Fruit fly (Drosophila melanogaster): ENCODE measurements around the gene CG4995.

dm6 chr2L:10341405-10341804 lies 19.1 kb downstream of the CG4995 start, which contains the start of gene CG31715:
- TF ChIP-seq usp (GFP tag; optimal IDR thresholded peaks at IDR 0.05) = no peak
- no peak for TF ChIP-seq pan (optimal IDR thresholded peaks at IDR 0.05)
- TF ChIP-seq EcR (GFP tag; optimal IDR thresholded peaks at IDR 0.05) = no peak
